Worm (Caenorhabditis elegans) whole organism, L2 larva: ENCODE measurements around the gene dap-3.

ENCODE experiments used
- aly-2 ChIP-seq: fragments of 150-350 bp; optimal IDR thresholded peaks from 2 replicates; lab custom pipeline; 2014; ENCODE audit warnings: missing biosample characterization, missing genetic modification characterization
- skn-1 ChIP-seq: sonication (generic microtip); optimal IDR thresholded peaks from 2 replicates; lab custom pipeline; 2017; ENCODE audit warnings: missing biosample characterization, missing genetic modification characterization

ce11 chrII:10543457-10544137 lies 37.3 kb upstream of the dap-3 start:
- TF ChIP-seq skn-1 (tag; lab: Kevin White, UChicago), result no peak
- no peak for TF ChIP-seq aly-2 (tag; lab: Kevin White, UChicago)
